Worm (Caenorhabditis elegans) whole organism, L1 larva: ENCODE measurements around the gene R05D3.3.
A peak's percentile ranks its signal among the peaks of the same experiment; 100 is the strongest.

Experiments used
- C04F5.9 ChIP-seq: sonication (generic microtip); optimal IDR thresholded peaks from 2 replicates; lab custom pipeline; 2016; ENCODE audit warnings: missing genetic modification characterization, missing compliant biosample characterization
- C16A3.4 ChIP-seq: fragments of 150-350 bp; optimal IDR thresholded peaks from 2 replicates; lab custom pipeline; 2014; ENCODE audit warnings: missing biosample characterization, missing genetic modification characterization
- C34B4.2 ChIP-seq: sonication (generic microtip); optimal IDR thresholded peaks from 2 replicates; lab custom pipeline; 2017; ENCODE audit warnings: mild to moderate bottlenecking, missing genetic modification characterization, missing compliant biosample characterization
- Y116A8C.19 ChIP-seq: sonication (generic microtip); optimal IDR thresholded peaks from 2 replicates; lab custom pipeline; 2016; ENCODE audit warnings: missing compliant biosample characterization, missing genetic modification characterization, borderline replicate concordance
- alr-1 ChIP-seq: fragments of 200-800 bp; sonication (Bioruptor generic); optimal IDR thresholded peaks from 2 replicates; lab custom pipeline; 2018; ENCODE audit warnings: borderline replicate concordance, mild to moderate bottlenecking, missing genetic modification characterization, missing compliant biosample characterization
- blmp-1 ChIP-seq: fragments of 150-350 bp; optimal IDR thresholded peaks from 2 replicates; lab custom pipeline; 2014; ENCODE audit warnings: missing biosample characterization, missing genetic modification characterization
- ceh-63 ChIP-seq: fragments of 200-800 bp; sonication (Bioruptor generic); optimal IDR thresholded peaks from 2 replicates; lab custom pipeline; 2018; ENCODE audit warnings: mild to moderate bottlenecking, missing genetic modification characterization, missing compliant biosample characterization
- ceh-8 ChIP-seq: fragments of 200-800 bp; sonication (Bioruptor generic); optimal IDR thresholded peaks from 2 replicates; lab custom pipeline; 2018; ENCODE audit warnings: mild to moderate bottlenecking, missing genetic modification characterization, moderate library complexity, missing compliant biosample characterization
- ceh-82 ChIP-seq, 3 experiments: fragments of 150-350 bp in 1 of 3; sonication (generic microtip) in 2 of 3; optimal IDR thresholded peaks; 2 replicates each; lab custom pipeline; 2014 to 2017; ENCODE audit warnings: missing biosample characterization in 3 of 3, missing genetic modification characterization in 3 of 3
- ceh-90 ChIP-seq: sonication (generic microtip); optimal IDR thresholded peaks from 2 replicates; lab custom pipeline; 2016; ENCODE audit warnings: missing genetic modification characterization, missing compliant biosample characterization
- ces-1 ChIP-seq: fragments of 150-350 bp; optimal IDR thresholded peaks from 2 replicates; lab custom pipeline; 2014; ENCODE audit warnings: missing biosample characterization, missing genetic modification reagents, missing genetic modification characterization
- dsc-1 ChIP-seq: sonication (generic microtip); optimal IDR thresholded peaks from 2 replicates; lab custom pipeline; 2016; ENCODE audit warnings: mild to moderate bottlenecking, missing genetic modification characterization, missing compliant biosample characterization
- efl-1 ChIP-seq, 4 experiments: fragments of 150-350 bp; optimal IDR thresholded peaks in 3 of 4; peaks in 1 of 4; 1 replicate in 1 of 4; 2 replicates in 3 of 4; lab custom pipeline; 2014; ENCODE audit warnings: missing biosample characterization in 2 of 4, missing genetic modification characterization in 2 of 4, missing genetic modification reagents in 2 of 4
- efl-3 ChIP-seq: fragments of 200-800 bp; sonication (Bioruptor generic); optimal IDR thresholded peaks from 2 replicates; lab custom pipeline; 2018; ENCODE audit warnings: mild to moderate bottlenecking, missing genetic modification characterization, missing compliant biosample characterization
- egl-27 ChIP-seq, 2 experiments: fragments of 150-350 bp in 1 of 2; sonication (generic microtip); optimal IDR thresholded peaks; 3 replicates each; lab custom pipeline; 2017 to 2018; ENCODE audit warnings: missing biosample characterization in 2 of 2, missing genetic modification characterization in 2 of 2, missing genetic modification reagents in 2 of 2
- elt-2 ChIP-seq: sonication (generic microtip); optimal IDR thresholded peaks from 2 replicates; lab custom pipeline; 2016; ENCODE audit warnings: missing genetic modification characterization, mild to moderate bottlenecking, inconsistent platforms, missing compliant biosample characterization, missing genetic modification reagents
- ets-5 ChIP-seq: fragments of 200-800 bp; sonication (Bioruptor generic); IDR thresholded peaks from 2 replicates; pipeline ENCODE4 v1.3.6; 2022; ENCODE audit warnings: missing genetic modification characterization, missing compliant biosample characterization
- fkh-10 ChIP-seq: sonication (generic microtip); optimal IDR thresholded peaks from 2 replicates; lab custom pipeline; 2017; ENCODE audit warnings: missing biosample characterization, missing genetic modification reagents, missing genetic modification characterization
- fkh-8 ChIP-seq: sonication (generic microtip); optimal IDR thresholded peaks from 2 replicates; lab custom pipeline; 2016; ENCODE audit warnings: mild to moderate bottlenecking, missing genetic modification characterization, missing compliant biosample characterization
- grh-1 ChIP-seq: fragments of 200-800 bp; sonication (Bioruptor generic); IDR thresholded peaks from 2 replicates; pipeline ENCODE4 v1.3.6; 2022; ENCODE audit warnings: missing genetic modification reagents, missing genetic modification characterization, missing compliant biosample characterization
- hlh-4 ChIP-seq: sonication (generic microtip); optimal IDR thresholded peaks from 2 replicates; lab custom pipeline; 2016; ENCODE audit warnings: mild to moderate bottlenecking, missing genetic modification characterization, missing compliant biosample characterization
- hpl-2 ChIP-seq: fragments of 150-350 bp; optimal IDR thresholded peaks from 2 replicates; lab custom pipeline; 2014; ENCODE audit warnings: missing biosample characterization, missing genetic modification reagents, missing genetic modification characterization
- irx-1 ChIP-seq: sonication (generic microtip); optimal IDR thresholded peaks from 2 replicates; lab custom pipeline; 2016; ENCODE audit warnings: missing genetic modification characterization, missing compliant biosample characterization
- lin-13 ChIP-seq: fragments of 150-350 bp; optimal IDR thresholded peaks from 2 replicates; lab custom pipeline; 2014; ENCODE audit warnings: missing biosample characterization, missing genetic modification reagents, missing genetic modification characterization
- lin-15B ChIP-seq: fragments of 150-350 bp; sonication (generic microtip); optimal IDR thresholded peaks from 3 replicates; lab custom pipeline; 2014; ENCODE audit warnings: missing biosample characterization, missing genetic modification characterization
- lir-3 ChIP-seq: sonication (generic microtip); optimal IDR thresholded peaks from 2 replicates; lab custom pipeline; 2016; ENCODE audit warnings: mild to moderate bottlenecking, missing genetic modification characterization, moderate library complexity, missing compliant biosample characterization; ENCODE audit not compliant: poor library complexity
- lsy-2 ChIP-seq, 2 experiments: fragments of 150-350 bp; optimal IDR thresholded peaks; 2 replicates each; lab custom pipeline; 2014; ENCODE audit warnings: missing biosample characterization in 2 of 2, missing genetic modification characterization in 2 of 2
- mep-1 ChIP-seq: fragments of 150-350 bp; optimal IDR thresholded peaks from 2 replicates; lab custom pipeline; 2014; ENCODE audit warnings: missing biosample characterization, missing genetic modification characterization
- nhr-19 ChIP-seq: fragments of 200-800 bp; sonication (Bioruptor generic); conservative IDR thresholded peaks from 2 replicates; pipeline ENCODE4 v1.3.6; 2022; ENCODE audit warnings: missing genetic modification characterization, missing compliant biosample characterization
- nhr-20 ChIP-seq: sonication (generic microtip); optimal IDR thresholded peaks from 2 replicates; lab custom pipeline; 2016; ENCODE audit warnings: mild to moderate bottlenecking, missing genetic modification characterization, missing compliant biosample characterization
- nhr-28 ChIP-seq: fragments of 150-350 bp; optimal IDR thresholded peaks from 2 replicates; lab custom pipeline; 2014; ENCODE audit warnings: missing biosample characterization, missing genetic modification characterization
- nhr-47 ChIP-seq: sonication (generic microtip); optimal IDR thresholded peaks from 2 replicates; lab custom pipeline; 2016; ENCODE audit warnings: mild to moderate bottlenecking, missing genetic modification characterization, moderate library complexity, missing compliant biosample characterization
- nhr-77 ChIP-seq: fragments of 150-350 bp; optimal IDR thresholded peaks from 2 replicates; lab custom pipeline; 2014; ENCODE audit warnings: missing biosample characterization, missing genetic modification characterization
- nhr-85 ChIP-seq: sonication (generic microtip); peaks from one replicate; lab custom pipeline; 2016; ENCODE audit warnings: missing genetic modification characterization, inconsistent platforms, missing compliant biosample characterization
- pag-3 ChIP-seq: sonication (generic microtip); optimal IDR thresholded peaks from 2 replicates; lab custom pipeline; 2017; ENCODE audit warnings: missing genetic modification characterization, mild to moderate bottlenecking, missing compliant biosample characterization, antibody characterized with exemption, borderline replicate concordance; ENCODE audit not compliant: insufficient read depth
- pqm-1 ChIP-seq: sonication (generic microtip); optimal IDR thresholded peaks from 3 replicates; lab custom pipeline; 2017; ENCODE audit warnings: missing biosample characterization, missing genetic modification characterization
- rnt-1 ChIP-seq: sonication (generic microtip); optimal IDR thresholded peaks from 2 replicates; lab custom pipeline; 2016; ENCODE audit warnings: mild to moderate bottlenecking, missing genetic modification characterization, moderate library complexity, missing compliant biosample characterization
- skn-1 ChIP-seq: fragments of 150-350 bp; optimal IDR thresholded peaks from 2 replicates; lab custom pipeline; 2014; ENCODE audit warnings: missing biosample characterization, missing genetic modification characterization
- snpc-4 ChIP-seq: fragments of 150-350 bp; optimal IDR thresholded peaks from 2 replicates; lab custom pipeline; 2014; ENCODE audit warnings: missing biosample characterization, missing genetic modification characterization
- snu-23 ChIP-seq: sonication (generic microtip); optimal IDR thresholded peaks from 2 replicates; lab custom pipeline; 2016; ENCODE audit warnings: missing genetic modification characterization, missing compliant biosample characterization
- sox-4 ChIP-seq: sonication (generic microtip); optimal IDR thresholded peaks from 2 replicates; lab custom pipeline; 2016; ENCODE audit warnings: missing genetic modification characterization, missing compliant biosample characterization
- sup-37 ChIP-seq: fragments of 200-800 bp; sonication (Bioruptor generic); optimal IDR thresholded peaks from 2 replicates; lab custom pipeline; 2018; ENCODE audit warnings: mild to moderate bottlenecking, missing genetic modification characterization, missing compliant biosample characterization
- tlp-1 ChIP-seq: fragments of 150-350 bp; optimal IDR thresholded peaks from 2 replicates; lab custom pipeline; 2014; ENCODE audit warnings: missing biosample characterization, missing genetic modification characterization
- unc-130 ChIP-seq: fragments of 150-350 bp; optimal IDR thresholded peaks from 2 replicates; lab custom pipeline; 2017; ENCODE audit warnings: missing biosample characterization, missing genetic modification characterization, inconsistent platforms
- unc-30 ChIP-seq: sonication (generic microtip); optimal IDR thresholded peaks from 2 replicates; lab custom pipeline; 2017; ENCODE audit warnings: missing biosample characterization, missing genetic modification characterization
- unc-98 ChIP-seq: fragments of 200-800 bp; sonication (Bioruptor generic); IDR thresholded peaks from 2 replicates; pipeline ENCODE4 v1.3.6; 2022; ENCODE audit warnings: missing genetic modification characterization, missing compliant biosample characterization
- xbp-1 ChIP-seq: sonication (generic microtip); optimal IDR thresholded peaks from 2 replicates; lab custom pipeline; 2016; ENCODE audit warnings: missing genetic modification characterization, missing compliant biosample characterization
- zag-1 ChIP-seq: fragments of 150-350 bp; optimal IDR thresholded peaks from 2 replicates; lab custom pipeline; 2014; ENCODE audit warnings: missing biosample characterization, missing genetic modification characterization
- zip-4 ChIP-seq: fragments of 200-800 bp; sonication (Bioruptor generic); optimal IDR thresholded peaks from 2 replicates; lab custom pipeline; 2018; ENCODE audit warnings: mild to moderate bottlenecking, missing genetic modification characterization, moderate library complexity, missing compliant biosample characterization
- ztf-11 ChIP-seq, 2 experiments: sonication (generic microtip); optimal IDR thresholded peaks; 2 replicates each; lab custom pipeline; 2016 to 2017; ENCODE audit warnings: missing genetic modification characterization in 2 of 2, missing biosample characterization in 1 of 2, missing compliant biosample characterization in 1 of 2
- ztf-4 ChIP-seq: fragments of 150-350 bp; optimal IDR thresholded peaks from 2 replicates; lab custom pipeline; 2014; ENCODE audit warnings: missing biosample characterization, missing genetic modification characterization

Gene R05D3.3

DNA sequence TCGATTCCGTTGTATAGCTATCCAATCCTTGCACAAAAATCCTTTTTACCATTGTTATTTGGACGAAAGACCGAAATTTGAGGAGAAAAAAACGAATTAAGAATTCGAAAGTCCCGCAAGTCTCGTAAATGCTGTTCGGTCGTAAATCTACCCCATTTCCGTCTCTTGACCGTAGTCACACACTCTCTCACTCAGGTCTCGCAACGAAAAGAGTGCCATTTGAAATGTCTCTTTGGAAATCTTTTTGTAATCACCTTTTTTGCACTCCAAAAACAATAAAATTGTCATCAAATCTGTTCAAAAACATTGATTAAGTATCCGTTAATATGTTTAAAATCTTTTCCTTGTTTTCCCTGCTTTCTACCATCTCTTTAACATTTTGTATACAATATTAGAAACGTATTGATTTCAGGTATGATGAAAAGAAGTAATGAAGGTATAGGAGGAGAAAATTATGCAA lies 5.6 kb upstream of the R05D3.3 start, which contains the start of the genes R05D3.8 and rfp-1 (continued):
- TF ChIP-seq lir-3 (tag; lab: Kevin White, UChicago), result peak; percentile 42
- TF ChIP-seq pag-3, result no peak
- TF ChIP-seq C34B4.2 (tag; lab: Kevin White, UChicago), result no peak
- TF ChIP-seq efl-1 (optimal IDR thresholded peaks at IDR 0.05; lab: Kevin White, UChicago), result peak; percentile 89 to 92
- peak; percentile 80 to 97 for TF ChIP-seq efl-1 (GFP tag; optimal IDR thresholded peaks at IDR 0.05 in 1 of 2; lab: Kevin White, UChicago)
- TF ChIP-seq alr-1 (tag; lab: Kevin White, UChicago), result no peak
- TF ChIP-seq pqm-1 (tag; lab: Kevin White, UChicago), result no peak
- TF ChIP-seq nhr-20 (tag; lab: Kevin White, UChicago), result peak; percentile 79
- no peak for TF ChIP-seq tlp-1 (tag; lab: Kevin White, UChicago)
- peak; percentile 71 for TF ChIP-seq unc-130 (tag; lab: Kevin White, UChicago)
- TF ChIP-seq fkh-10 (GFP tag; lab: Kevin White, UChicago), result peak; percentile 58
- TF ChIP-seq C04F5.9 (tag; lab: Kevin White, UChicago), result peak; percentile 58
- no peak for TF ChIP-seq unc-98 (GFP tag; lab: Robert Waterston, UW)
- no peak for TF ChIP-seq hlh-4 (tag; lab: Kevin White, UChicago)
- no peak for TF ChIP-seq hpl-2 (GFP tag; lab: Kevin White, UChicago)
- TF ChIP-seq skn-1 (tag; lab: Kevin White, UChicago), result peak; percentile 59
- no peak for TF ChIP-seq unc-30
- TF ChIP-seq ztf-4 (tag; lab: Kevin White, UChicago), result peak; percentile 43
- no peak for TF ChIP-seq ceh-90
- no peak for TF ChIP-seq efl-3
- peak; percentile 80 for TF ChIP-seq nhr-47 (tag; lab: Kevin White, UChicago)
- TF ChIP-seq ztf-11 (tag; optimal IDR thresholded peaks at IDR 0.05; lab: Kevin White, UChicago), result peak in 1 of 2 experiments; percentile 9
- peak; percentile 88 for TF ChIP-seq snu-23 (GFP tag; lab: Kevin White, UChicago)
- no peak for TF ChIP-seq zip-4
- TF ChIP-seq lin-13 (GFP tag; lab: Kevin White, UChicago), result peak; percentile 73
- peak; percentile 90 for TF ChIP-seq nhr-77 (tag; lab: Kevin White, UChicago)
- peak; percentile 73 for TF ChIP-seq xbp-1 (tag; lab: Kevin White, UChicago)
- peak; percentile 68 for TF ChIP-seq nhr-19 (GFP tag; lab: Robert Waterston, UW)
- TF ChIP-seq ceh-8 (GFP tag; lab: Kevin White, UChicago), result no peak
- TF ChIP-seq blmp-1, result peak; percentile 86
- TF ChIP-seq zag-1 (tag; lab: Kevin White, UChicago), result no peak
- no peak for TF ChIP-seq sox-4 (tag; lab: Kevin White, UChicago)
- peak; percentile 92 for TF ChIP-seq lin-15B (tag; lab: Kevin White, UChicago)
- TF ChIP-seq nhr-28, result no peak
- TF ChIP-seq elt-2 (tag; lab: Kevin White, UChicago), result peak; percentile 21
- no peak for TF ChIP-seq sup-37 (GFP tag; lab: Kevin White, UChicago)
- peak; percentile 91 for TF ChIP-seq mep-1 (tag; lab: Kevin White, UChicago)
- TF ChIP-seq ces-1 (GFP tag; lab: Kevin White, UChicago), result no peak
- peak; percentile 4 for TF ChIP-seq snpc-4

DNA sequence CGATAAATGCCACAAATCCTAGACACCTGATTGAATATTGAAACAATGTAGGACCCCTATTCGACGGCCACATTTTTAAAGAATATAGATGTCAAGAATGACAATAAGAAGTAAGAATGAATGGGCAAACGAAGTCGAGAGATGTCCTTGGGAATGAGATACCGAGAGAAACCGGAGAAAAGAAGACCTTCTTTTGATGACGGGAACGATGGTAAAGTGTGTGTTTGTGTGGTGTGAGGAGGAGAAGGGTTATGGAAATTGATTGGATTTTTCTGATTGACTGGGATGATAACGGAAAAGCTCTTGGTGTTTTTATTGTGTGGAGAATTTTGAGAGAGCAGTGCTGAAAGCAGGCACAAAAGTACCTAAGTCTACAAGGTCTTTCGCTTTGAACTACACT lies 4.8 kb downstream of the R05D3.3 start, which contains the start of gene R05D3.9:
R05D3.9 (minus strand) TSS at position 101 of the 400 bp plus-strand sequence.
- TF ChIP-seq egl-27 (tag; optimal IDR thresholded peaks at IDR 0.05; lab: Kevin White, UChicago) (no peak), lsy-2 (tag; optimal IDR thresholded peaks at IDR 0.05; lab: Kevin White, UChicago) (no peak), ceh-63 (GFP tag; lab: Kevin White, UChicago) (no peak), mep-1 (tag; lab: Kevin White, UChicago) (peak; percentile 49), ets-5 (GFP tag; lab: Robert Waterston, UW) (no peak), lir-3 (tag; lab: Kevin White, UChicago) (no peak), rnt-1 (tag; lab: Kevin White, UChicago) (no peak), xbp-1 (tag; lab: Kevin White, UChicago) (no peak), dsc-1 (tag; lab: Kevin White, UChicago) (no peak), irx-1 (tag; lab: Kevin White, UChicago) (no peak), blmp-1 (peak; percentile 35), C16A3.4 (no peak), nhr-85 (tag; lab: Kevin White, UChicago) (peak; percentile 46), ceh-82 (tag; optimal IDR thresholded peaks at IDR 0.05; lab: Kevin White, UChicago) (no peak), zip-4 (no peak), Y116A8C.19 (tag; lab: Kevin White, UChicago) (no peak), efl-1 (optimal IDR thresholded peaks at IDR 0.05; lab: Kevin White, UChicago) (no peak), efl-1 (GFP tag; optimal IDR thresholded peaks at IDR 0.05 in 1 of 2; lab: Kevin White, UChicago) (peak in 1 of 2 experiments; percentile 6), grh-1 (GFP tag; lab: Robert Waterston, UW) (no peak), ces-1 (GFP tag; lab: Kevin White, UChicago) (no peak), fkh-8 (no peak), sup-37 (GFP tag; lab: Kevin White, UChicago) (no peak)
